Worm (Caenorhabditis elegans): Measurements from ENCODE around the gene epg-6.

Gene epg-6

DNA sequence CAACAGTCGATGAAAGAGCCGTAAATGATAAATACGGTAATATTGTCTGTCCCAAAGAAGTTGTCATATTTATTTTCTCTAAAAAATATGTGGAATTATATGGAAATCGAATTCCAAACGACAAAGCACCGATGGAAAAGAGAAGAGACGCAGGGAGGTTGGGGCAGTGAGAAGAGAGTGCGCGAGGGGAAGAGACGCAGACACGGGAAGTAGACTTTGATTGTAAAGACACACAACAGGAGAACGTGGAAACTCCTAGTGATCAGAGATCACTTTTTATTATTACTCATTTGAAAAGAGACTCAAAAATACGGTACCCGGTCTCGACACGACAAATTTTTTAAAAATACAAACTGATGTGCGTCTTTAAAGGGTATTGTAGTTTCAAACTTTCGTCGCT is 28.4 kb upstream of the epg-6 start (continued):
- TF ChIP-seq ceh-28 (tag; optimal IDR thresholded peaks at IDR 0.05) (no peak), zag-1 (tag; optimal IDR thresholded peaks at IDR 0.05) (no peak), lsy-12 (tag; optimal IDR thresholded peaks at IDR 0.05) (no peak), snpc-4 (tag; optimal IDR thresholded peaks at IDR 0.05) (no peak), nhr-43 (tag; optimal IDR thresholded peaks at IDR 0.05; ENCODE audit: poor library complexity, severe bottlenecking) (peak; percentile 22), nhr-23 (tag; optimal IDR thresholded peaks at IDR 0.05) (peak; percentile 16), egl-5 (tag; optimal IDR thresholded peaks at IDR 0.05) (no peak), egl-27 (tag; optimal IDR thresholded peaks at IDR 0.05) (no peak), jun-1 (tag; optimal IDR thresholded peaks at IDR 0.05) (no peak), aly-2 (tag; optimal IDR thresholded peaks at IDR 0.05) (no peak)

DNA sequence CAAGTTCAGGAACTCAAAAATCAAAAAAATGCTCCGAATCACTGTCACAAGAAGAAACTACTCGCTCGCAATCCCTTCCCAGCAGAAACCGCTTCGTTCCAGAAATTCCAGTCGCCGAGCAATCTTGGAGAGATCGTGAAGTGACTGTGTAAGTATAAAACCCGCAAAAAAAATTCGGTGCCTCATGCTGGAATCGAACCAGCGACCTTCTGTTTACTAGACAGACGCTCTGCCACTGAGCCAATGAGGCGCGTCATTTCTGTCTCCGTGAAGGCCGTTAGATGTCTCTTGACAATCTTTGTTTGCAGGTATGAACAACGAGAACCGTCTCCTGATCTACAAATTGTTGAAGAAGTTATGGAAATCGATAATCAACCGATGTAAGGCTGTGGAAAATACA is 24.6 kb upstream of the epg-6 start:
- TF ChIP-seq nhr-25 (tag; optimal IDR thresholded peaks at IDR 0.05) (peak; percentile 19), nfya-1 (tag; optimal IDR thresholded peaks at IDR 0.05; ENCODE audit: insufficient read depth) (peak; percentile 53), pha-4 (tag; optimal IDR thresholded peaks at IDR 0.05) (peak; percentile 61), lsy-12 (tag; optimal IDR thresholded peaks at IDR 0.05) (peak; percentile 59), nhr-23 (tag; optimal IDR thresholded peaks at IDR 0.05) (peak; percentile 4), egl-5 (tag; optimal IDR thresholded peaks at IDR 0.05) (no peak), nhr-43 (tag; optimal IDR thresholded peaks at IDR 0.05; ENCODE audit: poor library complexity, severe bottlenecking) (peak; percentile 26), elt-3 (tag; optimal IDR thresholded peaks at IDR 0.05) (no peak), lin-39 (tag; optimal IDR thresholded peaks at IDR 0.05) (peak; percentile 9), hmg-11 (tag; optimal IDR thresholded peaks at IDR 0.05) (peak; percentile 60), elt-2 (tag; optimal IDR thresholded peaks at IDR 0.05) (peak; percentile 6)

ce11 chrIII:10621208-10621607 is 21.2 kb upstream of the epg-6 start, which contains the start of the genes lron-10 and hpr-9:
TSS of gene lron-10 (minus strand) at chrIII:10621369.
TSS of gene hpr-9 (plus strand) at chrIII:10621551.
- TF ChIP-seq aly-2 (tag; optimal IDR thresholded peaks at IDR 0.05) (no peak), hmg-11 (tag; optimal IDR thresholded peaks at IDR 0.05) (peak; percentile 39), unc-62 (GFP tag; optimal IDR thresholded peaks at IDR 0.05) (peak; percentile 25), nhr-25 (tag; optimal IDR thresholded peaks at IDR 0.05) (peak; percentile 24), nhr-43 (tag; optimal IDR thresholded peaks at IDR 0.05; ENCODE audit: poor library complexity, severe bottlenecking) (peak; percentile 94), nhr-23 (tag; optimal IDR thresholded peaks at IDR 0.05) (peak; percentile 95), mml-1 (tag; optimal IDR thresholded peaks at IDR 0.05) (no peak), R02D3.7 (tag; optimal IDR thresholded peaks at IDR 0.05) (peak; percentile 12), jun-1 (tag; optimal IDR thresholded peaks at IDR 0.05) (no peak), ama-1 (optimal IDR thresholded peaks at IDR 0.05) (peak; percentile 36), nhr-67 (tag; optimal IDR thresholded peaks at IDR 0.05) (no peak), nhr-77 (tag; optimal IDR thresholded peaks at IDR 0.05) (no peak), ceh-9 (tag; optimal IDR thresholded peaks at IDR 0.05) (no peak), ZK546.5 (tag; optimal IDR thresholded peaks at IDR 0.05) (no peak), ztf-11 (tag; optimal IDR thresholded peaks at IDR 0.05) (no peak), zag-1 (tag; optimal IDR thresholded peaks at IDR 0.05) (no peak), pqm-1 (tag; optimal IDR thresholded peaks at IDR 0.05) (peak; percentile 2), snpc-4 (tag; optimal IDR thresholded peaks at IDR 0.05) (peak; percentile 19), egl-27 (tag; optimal IDR thresholded peaks at IDR 0.05) (no peak), tbx-2 (tag; optimal IDR thresholded peaks at IDR 0.05) (peak; percentile 49), nhr-28 (tag; optimal IDR thresholded peaks at IDR 0.05) (no peak), lin-39 (tag; optimal IDR thresholded peaks at IDR 0.05) (peak; percentile 39), daf-12 (tag; optimal IDR thresholded peaks at IDR 0.05) (no peak), mdl-1 (tag; optimal IDR thresholded peaks at IDR 0.05) (no peak), fos-1 (tag; optimal IDR thresholded peaks at IDR 0.05) (no peak), lin-15B (tag; optimal IDR thresholded peaks at IDR 0.05) (peak; percentile 67), sea-2 (GFP tag; optimal IDR thresholded peaks at IDR 0.05) (no peak), elt-3 (tag; optimal IDR thresholded peaks at IDR 0.05) (no peak), ceh-82 (tag; optimal IDR thresholded peaks at IDR 0.05) (no peak), nhr-237 (tag; optimal IDR thresholded peaks at IDR 0.05) (no peak), ceh-28 (tag; optimal IDR thresholded peaks at IDR 0.05) (peak; percentile 53), egl-5 (tag; optimal IDR thresholded peaks at IDR 0.05) (peak; percentile 51), nhr-11 (tag; optimal IDR thresholded peaks at IDR 0.05) (no peak), elt-2 (tag; optimal IDR thresholded peaks at IDR 0.05) (peak; percentile 25), ztf-4 (tag; optimal IDR thresholded peaks at IDR 0.05) (no peak), nfya-1 (tag; optimal IDR thresholded peaks at IDR 0.05; ENCODE audit: insufficient read depth) (peak; percentile 78), skn-1 (tag; optimal IDR thresholded peaks at IDR 0.05) (peak; percentile 4), fkh-10 (GFP tag; optimal IDR thresholded peaks at IDR 0.05) (no peak), lsy-12 (tag; optimal IDR thresholded peaks at IDR 0.05) (peak; percentile 62), fkh-2 (tag; optimal IDR thresholded peaks at IDR 0.05) (no peak), nhr-76 (tag; optimal IDR thresholded peaks at IDR 0.05) (peak; percentile 7), pha-4 (tag; optimal IDR thresholded peaks at IDR 0.05) (peak; percentile 65), ceh-16 (tag; optimal IDR thresholded peaks at IDR 0.05) (no peak), unc-39 (tag; optimal IDR thresholded peaks at IDR 0.05) (no peak)
